Worm (Caenorhabditis elegans): ENCODE data around the gene F10D2.10.

DNA sequence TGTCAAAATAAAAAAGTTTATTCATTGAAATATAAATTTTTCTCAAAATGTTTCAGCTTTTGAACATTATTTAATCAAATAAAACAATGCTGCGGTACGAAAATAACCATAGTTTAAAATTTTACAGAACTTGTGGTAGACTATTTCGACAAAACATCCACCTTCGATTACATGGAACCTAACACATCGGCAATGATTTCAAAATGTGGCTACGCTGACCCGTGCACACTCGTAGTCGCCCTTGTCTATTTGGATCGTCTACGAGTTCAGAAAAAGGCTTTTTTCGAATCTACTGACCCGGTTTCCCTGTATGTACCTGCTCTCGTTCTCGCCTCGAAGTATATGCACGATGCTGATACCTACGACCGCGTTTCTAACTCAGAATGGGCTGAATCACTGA is 41.1 kb upstream of the F10D2.10 start:
- TF ChIP-seq snpc-4 (tag; optimal IDR thresholded peaks at IDR 0.05), result no peak
- no peak for TF ChIP-seq lsy-2 (tag; optimal IDR thresholded peaks at IDR 0.05)
- no peak for TF ChIP-seq sptf-1 (tag; optimal IDR thresholded peaks at IDR 0.05)
- no peak for TF ChIP-seq unc-62 (GFP tag; optimal IDR thresholded peaks at IDR 0.05)
- no peak for TF ChIP-seq nhr-2 (tag; optimal IDR thresholded peaks at IDR 0.05)
- no peak for TF ChIP-seq hlh-1 (tag; optimal IDR thresholded peaks at IDR 0.05)
- TF ChIP-seq nhr-28 (tag; optimal IDR thresholded peaks at IDR 0.05), result no peak
- no peak for TF ChIP-seq mls-2 (tag; optimal IDR thresholded peaks at IDR 0.05)
- TF ChIP-seq nhr-237 (tag; optimal IDR thresholded peaks at IDR 0.05), result no peak

Data from whole organism, mixed stage, embryonic.